Fruit fly (Drosophila melanogaster): ENCODE results near the gene CG4678.

DNA sequence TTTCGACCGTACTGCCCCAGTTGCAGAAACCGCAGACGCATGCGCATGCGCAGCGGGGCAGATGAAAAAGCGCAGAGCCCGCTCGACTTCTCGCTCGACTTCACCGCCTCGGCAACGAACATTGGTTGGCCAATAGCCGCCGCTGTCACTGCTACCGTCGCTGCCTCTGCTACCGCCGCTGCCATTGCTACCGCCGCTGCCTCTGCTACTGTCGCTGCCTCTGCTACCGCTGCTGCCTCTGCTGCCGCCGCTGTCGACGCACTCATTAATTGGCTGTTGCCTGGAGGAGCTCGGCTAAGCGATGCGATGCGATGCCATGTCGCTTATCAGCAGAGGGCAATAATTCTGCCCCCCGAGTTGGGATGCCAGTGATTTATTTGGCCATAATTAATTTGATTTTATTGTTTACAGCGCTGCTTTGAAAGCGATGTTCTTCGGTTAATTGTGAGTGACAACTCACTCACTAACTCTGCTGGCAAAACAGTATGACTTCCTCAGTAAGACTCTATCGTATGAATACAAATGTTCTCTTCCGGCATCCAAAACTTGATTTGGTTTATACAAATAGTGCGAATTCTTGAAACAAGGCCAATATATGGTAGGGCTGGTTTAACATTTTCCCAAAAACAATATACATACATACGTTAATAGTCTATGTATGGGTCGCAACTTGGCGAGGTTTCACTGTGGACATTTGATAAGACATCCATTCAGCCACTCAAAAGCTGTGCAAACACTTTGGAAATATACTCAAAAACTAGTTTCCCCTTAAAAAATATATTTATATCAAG lies 25.0 kb upstream of the CG4678 start:
- TF ChIP-seq crc (GFP tag; optimal IDR thresholded peaks at IDR 0.05) (no peak), Xrp1 (GFP tag; IDR thresholded peaks at IDR 0.05) (peak; percentile 24; the same call in 1 of the 2 replicates), CG7271 (tag; optimal IDR thresholded peaks at IDR 0.05) (no peak), ci (GFP tag; IDR thresholded peaks at IDR 0.05) (no peak), pho (GFP tag; optimal IDR thresholded peaks at IDR 0.05) (no peak), Hsf (GFP tag; optimal IDR thresholded peaks at IDR 0.05) (no peak), row (GFP tag; IDR thresholded peaks at IDR 0.05) (peak; percentile 66), TFAM (GFP tag; optimal IDR thresholded peaks at IDR 0.05) (no peak), Usf (GFP tag; optimal IDR thresholded peaks at IDR 0.05) (no peak), psq (GFP tag; optimal IDR thresholded peaks at IDR 0.05) (no peak), Deaf1 (tag; optimal IDR thresholded peaks at IDR 0.05) (no peak), CG4854 (GFP tag; optimal IDR thresholded peaks at IDR 0.05) (no peak), gcm (GFP tag; optimal IDR thresholded peaks at IDR 0.05) (no peak)
